Worm (Caenorhabditis elegans) whole organism, early embryonic: Measurements from ENCODE around the gene Y53C12A.3.

ENCODE experiments used
- ama-1 ChIP-seq: fragments of 150-350 bp; optimal IDR thresholded peaks from 2 replicates; lab custom pipeline; 2014
- tra-4 ChIP-seq: sonication (generic microtip); optimal IDR thresholded peaks from 2 replicates; lab custom pipeline; 2017; ENCODE audit warnings: missing genetic modification characterization, missing compliant biosample characterization

DNA sequence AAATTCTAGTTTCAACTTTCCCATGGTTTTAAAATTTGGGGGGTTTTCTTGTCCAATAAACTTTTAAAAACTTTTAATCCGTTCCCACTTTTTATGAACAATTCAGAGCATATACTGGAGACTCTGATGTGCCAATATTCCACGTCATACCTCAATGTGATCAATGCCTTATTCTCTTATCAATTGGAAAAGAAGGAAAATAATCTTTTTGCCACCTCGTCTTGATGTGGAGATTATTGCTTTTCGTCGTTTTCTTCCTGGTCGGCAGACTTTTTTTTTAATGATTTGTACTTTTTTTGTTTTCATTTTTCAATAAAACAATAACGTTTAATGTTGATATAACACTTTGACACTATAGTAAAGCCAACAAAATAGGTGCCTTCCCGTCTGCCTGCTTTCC lies 28.6 kb downstream of the Y53C12A.3 start:
- no peak for TF ChIP-seq ama-1 (lab: Kevin White, UChicago)
- TF ChIP-seq tra-4: no peak
